Fruit fly (Drosophila melanogaster): Measurements from ENCODE around the gene CG13707.

The CG13707 gene

DNA sequence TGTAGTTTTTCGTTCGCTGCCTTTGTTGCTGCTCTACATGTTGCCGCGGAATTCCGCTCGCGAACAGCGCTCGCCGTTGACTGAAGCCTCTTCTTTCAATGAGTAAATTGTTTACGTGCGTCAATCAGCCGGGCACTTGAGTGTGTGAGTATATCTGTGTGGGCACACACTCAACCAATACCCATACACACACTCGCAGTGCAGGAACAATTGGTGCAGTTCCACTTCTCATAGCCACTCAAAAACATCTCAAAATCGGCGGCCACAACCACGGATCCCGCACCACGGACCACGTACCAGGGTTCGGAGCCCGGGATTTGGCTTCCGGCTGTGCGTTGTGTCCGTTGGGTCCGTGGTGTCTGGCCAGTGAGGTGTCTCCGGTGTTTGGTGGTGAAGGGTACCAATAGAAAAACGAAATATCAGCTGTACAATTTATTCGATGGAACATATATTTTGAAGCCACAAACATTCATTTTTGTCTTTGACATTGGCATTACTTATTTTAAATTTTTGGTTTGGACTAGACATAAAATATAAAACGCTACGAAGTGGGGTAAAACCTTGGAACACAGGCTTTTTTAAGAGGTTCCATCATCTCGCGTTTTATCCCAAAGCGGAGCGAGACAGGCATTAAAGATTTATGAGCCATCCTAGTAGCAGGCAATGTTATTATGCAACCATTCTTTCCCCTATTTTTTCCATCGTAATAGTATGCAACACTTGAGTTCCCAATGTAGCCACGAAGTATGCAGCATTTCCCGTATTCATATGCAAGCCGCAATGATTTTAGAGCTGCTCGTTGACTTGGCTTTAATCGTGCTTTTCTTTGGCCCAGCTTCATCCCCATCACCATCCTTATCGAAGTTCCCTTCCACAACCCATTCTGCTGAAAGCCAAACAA, at the start of gene CG13707:
Gene CG13707 (minus strand): TSS at position 70 of the 901 bp plus-strand sequence.
- TF ChIP-seq usp (GFP tag; optimal IDR thresholded peaks at IDR 0.05) (no peak), CG8478 (optimal IDR thresholded peaks at IDR 0.05) (no peak), Dll (optimal IDR thresholded peaks at IDR 0.05) (no peak), pan (optimal IDR thresholded peaks at IDR 0.05) (no peak), psq (optimal IDR thresholded peaks at IDR 0.05) (no peak), EcR (GFP tag; optimal IDR thresholded peaks at IDR 0.05) (no peak)

DNA sequence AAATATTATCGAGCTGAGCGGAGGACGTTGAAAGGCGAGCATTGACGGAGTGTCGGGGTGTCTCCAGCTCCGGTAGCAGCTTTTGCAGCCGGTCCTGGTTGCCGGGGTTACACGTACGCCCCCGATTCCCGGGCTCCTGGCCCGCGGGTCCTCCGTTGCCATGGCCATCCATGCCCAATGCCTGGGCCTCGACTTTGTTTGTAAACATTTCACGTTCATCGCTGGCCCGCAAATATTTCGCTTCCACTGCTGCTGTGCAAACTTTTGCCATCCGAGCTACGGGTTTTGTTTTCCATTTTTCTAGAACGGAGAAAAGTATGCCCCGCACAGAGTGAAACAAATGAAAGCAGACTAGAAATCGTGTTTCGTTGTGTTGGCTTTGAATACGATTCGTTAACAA, 21.1 kb upstream of the CG13707 start, which contains the start of gene Dnah3:
Gene Dnah3 (plus strand): TSS at position 301 of the 400 bp plus-strand sequence.
- TF ChIP-seq pan (optimal IDR thresholded peaks at IDR 0.05) = no peak
- no peak for TF ChIP-seq EcR (GFP tag; optimal IDR thresholded peaks at IDR 0.05)
- no peak for TF ChIP-seq psq (optimal IDR thresholded peaks at IDR 0.05)
- TF ChIP-seq Dll (optimal IDR thresholded peaks at IDR 0.05) = no peak
- no peak for TF ChIP-seq CG8478 (optimal IDR thresholded peaks at IDR 0.05)

DNA sequence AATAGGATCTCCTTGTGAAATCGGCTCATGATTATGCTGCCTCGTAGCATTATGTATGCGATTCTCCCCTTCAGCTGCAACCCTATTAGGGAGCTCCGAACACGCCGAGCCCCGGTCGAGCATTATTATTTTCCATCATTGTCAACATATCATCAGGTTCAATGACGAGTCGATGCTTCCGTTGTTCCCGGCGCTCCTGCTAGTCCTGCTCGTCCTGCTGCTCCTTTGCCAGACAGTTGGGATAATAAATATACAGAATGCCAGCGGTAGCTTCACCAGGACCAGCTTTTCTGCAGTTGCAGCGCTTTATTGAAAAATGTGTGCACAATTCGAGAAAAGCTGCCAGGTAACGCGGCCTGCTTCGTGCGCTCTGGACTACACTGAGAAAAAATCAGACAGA, 20.5 kb upstream of the CG13707 start, which contains the start of gene CG32235:
Gene CG32235 (minus strand): TSS at position 101 of the 400 bp plus-strand sequence.
- TF ChIP-seq usp (GFP tag; optimal IDR thresholded peaks at IDR 0.05) = no peak
- TF ChIP-seq EcR (GFP tag; optimal IDR thresholded peaks at IDR 0.05) = no peak
- no peak for TF ChIP-seq Dll (optimal IDR thresholded peaks at IDR 0.05)
- TF ChIP-seq pan (optimal IDR thresholded peaks at IDR 0.05) = no peak
- no peak for TF ChIP-seq CG8478 (optimal IDR thresholded peaks at IDR 0.05)
- TF ChIP-seq psq (optimal IDR thresholded peaks at IDR 0.05) = no peak

DNA sequence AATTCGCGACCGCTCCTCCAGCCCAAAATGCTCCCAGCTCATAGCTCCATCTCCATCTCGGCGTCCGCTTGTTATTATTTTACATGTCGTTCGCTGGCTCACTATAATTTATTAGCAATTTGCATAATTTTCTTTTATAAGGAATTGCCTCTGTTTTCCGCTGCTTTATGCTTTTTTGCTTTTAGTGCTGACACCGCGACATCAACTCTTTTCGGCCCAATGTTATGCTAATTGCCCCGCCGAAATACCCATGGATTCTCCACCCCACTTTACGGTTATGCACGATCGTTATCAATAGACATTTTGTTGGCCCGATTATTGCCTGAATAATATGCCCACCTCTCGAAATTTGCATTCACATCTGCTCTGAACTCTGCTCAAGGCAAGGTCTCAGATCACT, 15.3 kb upstream of the CG13707 start:
- TF ChIP-seq EcR (GFP tag; optimal IDR thresholded peaks at IDR 0.05) (no peak), usp (GFP tag; optimal IDR thresholded peaks at IDR 0.05) (no peak), pan (optimal IDR thresholded peaks at IDR 0.05) (no peak), psq (optimal IDR thresholded peaks at IDR 0.05) (no peak), CG8478 (optimal IDR thresholded peaks at IDR 0.05) (no peak), Dll (optimal IDR thresholded peaks at IDR 0.05) (no peak)

DNA sequence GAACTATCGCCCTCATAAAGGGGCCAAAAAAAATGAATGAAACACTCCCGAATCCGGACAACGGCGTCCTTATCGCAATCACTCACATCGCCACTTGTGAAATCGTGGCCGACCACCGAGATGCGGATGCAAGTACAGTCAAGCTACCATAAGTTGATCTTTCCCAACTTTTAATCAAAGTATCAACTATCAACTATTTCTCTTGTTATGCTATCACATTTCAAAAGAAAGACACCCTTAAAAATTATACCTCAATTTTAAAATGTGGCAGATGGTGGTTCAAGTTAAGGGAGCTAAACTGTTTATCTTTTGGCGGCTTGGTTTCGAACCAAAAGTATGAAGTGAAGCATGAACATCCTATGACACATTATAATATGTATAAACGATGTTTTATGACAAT, 14.2 kb upstream of the CG13707 start:
- TF ChIP-seq CG8478 (optimal IDR thresholded peaks at IDR 0.05) (no peak), EcR (GFP tag; optimal IDR thresholded peaks at IDR 0.05) (no peak), Dll (optimal IDR thresholded peaks at IDR 0.05) (no peak), usp (GFP tag; optimal IDR thresholded peaks at IDR 0.05) (no peak), psq (optimal IDR thresholded peaks at IDR 0.05) (no peak), pan (optimal IDR thresholded peaks at IDR 0.05) (no peak)

DNA sequence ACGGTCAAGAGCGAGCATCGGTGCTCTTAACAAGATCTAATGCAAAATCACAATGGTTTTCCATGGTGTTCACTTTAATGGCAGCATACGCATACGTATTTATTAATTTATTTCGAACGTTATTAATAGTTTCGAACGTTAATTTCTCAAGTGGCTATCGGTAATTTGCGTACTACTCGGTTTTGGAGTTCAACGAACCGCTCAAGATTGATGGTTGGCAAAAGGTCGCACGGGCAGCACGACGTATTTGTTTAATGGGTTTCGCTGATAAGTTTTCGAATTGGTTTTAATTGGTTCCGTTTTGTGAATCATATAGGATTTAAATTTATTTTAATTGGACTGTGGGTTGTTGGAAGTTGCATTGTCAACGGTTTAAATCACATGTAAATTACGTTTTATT, 13.2 kb upstream of the CG13707 start:
- TF ChIP-seq EcR (GFP tag; optimal IDR thresholded peaks at IDR 0.05) = no peak
- TF ChIP-seq Dll (optimal IDR thresholded peaks at IDR 0.05) = no peak
- no peak for TF ChIP-seq psq (optimal IDR thresholded peaks at IDR 0.05)
- no peak for TF ChIP-seq pan (optimal IDR thresholded peaks at IDR 0.05)
- no peak for TF ChIP-seq CG8478 (optimal IDR thresholded peaks at IDR 0.05)
- TF ChIP-seq usp (GFP tag; optimal IDR thresholded peaks at IDR 0.05) = no peak

DNA sequence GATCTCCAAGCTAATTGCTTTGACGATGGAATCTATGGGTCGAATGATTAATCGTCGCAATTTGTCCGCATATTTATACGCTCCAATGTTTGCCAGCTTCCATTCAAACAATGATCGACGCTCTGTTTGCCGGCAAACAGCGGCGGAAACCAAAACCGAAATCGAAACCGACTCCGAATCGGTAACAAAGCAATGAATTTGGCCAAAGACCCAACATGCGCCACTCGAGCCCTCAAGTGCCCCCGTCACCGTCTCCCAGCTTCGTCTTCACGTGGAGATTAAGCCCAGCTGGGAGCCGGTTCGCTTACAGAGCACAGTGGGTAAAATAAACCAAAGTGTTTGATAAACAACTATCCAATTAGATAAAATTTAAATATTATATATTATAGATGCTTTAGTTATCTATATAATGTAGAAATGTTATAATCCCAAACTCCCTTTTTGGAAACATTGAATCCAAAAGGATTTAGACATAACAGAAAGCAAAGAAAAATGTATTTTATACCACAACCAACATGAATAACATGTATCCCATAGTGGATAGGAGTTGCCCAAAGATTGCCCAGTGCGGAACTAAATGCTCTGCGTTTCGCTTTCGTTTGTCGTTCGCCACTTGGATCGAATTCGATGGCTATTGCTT, 12.6 kb upstream of the CG13707 start, which contains the start of gene CG32237:
Gene CG32237 (minus strand): TSS at position 51 of the 640 bp plus-strand sequence.
- TF ChIP-seq EcR (GFP tag; optimal IDR thresholded peaks at IDR 0.05) = no peak
- no peak for TF ChIP-seq pan (optimal IDR thresholded peaks at IDR 0.05)
- TF ChIP-seq Dll (optimal IDR thresholded peaks at IDR 0.05) = no peak
- TF ChIP-seq CG8478 (optimal IDR thresholded peaks at IDR 0.05) = no peak
- no peak for TF ChIP-seq psq (optimal IDR thresholded peaks at IDR 0.05)
- TF ChIP-seq usp (GFP tag; optimal IDR thresholded peaks at IDR 0.05) = no peak

DNA sequence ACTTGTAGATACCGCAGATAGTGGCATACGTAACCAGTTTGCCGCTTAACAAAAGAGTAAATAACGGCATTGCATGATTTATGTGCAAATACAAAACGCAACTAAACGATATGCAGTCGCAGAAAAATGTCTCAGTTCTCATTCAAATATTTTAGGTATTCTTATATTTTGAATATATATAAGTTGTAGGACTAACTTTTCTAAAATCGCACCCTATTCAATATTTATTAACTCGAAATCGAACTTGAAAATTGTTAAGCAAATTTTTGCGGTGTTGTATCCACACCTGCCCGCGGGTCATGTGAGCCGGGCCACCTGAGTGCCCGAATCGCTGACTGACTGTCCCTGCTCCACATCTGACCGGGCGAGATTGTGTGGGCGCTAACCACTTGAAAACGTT, 8.2 kb upstream of the CG13707 start:
- no peak for TF ChIP-seq usp (GFP tag; optimal IDR thresholded peaks at IDR 0.05)
- TF ChIP-seq Dll (optimal IDR thresholded peaks at IDR 0.05) = no peak
- TF ChIP-seq psq (optimal IDR thresholded peaks at IDR 0.05) = no peak
- TF ChIP-seq EcR (GFP tag; optimal IDR thresholded peaks at IDR 0.05) = no peak
- TF ChIP-seq CG8478 (optimal IDR thresholded peaks at IDR 0.05) = no peak
- TF ChIP-seq pan (optimal IDR thresholded peaks at IDR 0.05) = no peak

DNA sequence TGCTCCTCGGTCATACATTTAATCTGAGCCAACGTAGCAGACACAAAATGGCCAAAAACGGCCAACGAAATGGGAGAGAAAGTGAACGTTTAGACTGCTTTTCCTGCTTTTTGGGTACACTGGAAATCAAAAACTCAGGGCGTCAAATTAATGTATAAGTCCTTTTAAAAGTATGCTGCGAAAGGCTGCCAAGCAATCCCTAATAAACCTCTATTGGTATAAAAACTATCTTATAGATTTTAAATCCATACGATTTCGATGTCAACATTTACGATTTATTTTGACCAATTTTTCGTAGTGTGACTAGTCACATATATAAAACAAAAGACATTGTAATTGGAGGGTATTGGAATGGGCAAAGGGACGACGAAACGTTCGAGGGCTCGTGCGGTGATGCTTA, 4.9 kb upstream of the CG13707 start:
- TF ChIP-seq CG8478 (optimal IDR thresholded peaks at IDR 0.05) (no peak), EcR (GFP tag; optimal IDR thresholded peaks at IDR 0.05) (no peak), Dll (optimal IDR thresholded peaks at IDR 0.05) (no peak), pan (optimal IDR thresholded peaks at IDR 0.05) (no peak), psq (optimal IDR thresholded peaks at IDR 0.05) (no peak), usp (GFP tag; optimal IDR thresholded peaks at IDR 0.05) (no peak)

DNA sequence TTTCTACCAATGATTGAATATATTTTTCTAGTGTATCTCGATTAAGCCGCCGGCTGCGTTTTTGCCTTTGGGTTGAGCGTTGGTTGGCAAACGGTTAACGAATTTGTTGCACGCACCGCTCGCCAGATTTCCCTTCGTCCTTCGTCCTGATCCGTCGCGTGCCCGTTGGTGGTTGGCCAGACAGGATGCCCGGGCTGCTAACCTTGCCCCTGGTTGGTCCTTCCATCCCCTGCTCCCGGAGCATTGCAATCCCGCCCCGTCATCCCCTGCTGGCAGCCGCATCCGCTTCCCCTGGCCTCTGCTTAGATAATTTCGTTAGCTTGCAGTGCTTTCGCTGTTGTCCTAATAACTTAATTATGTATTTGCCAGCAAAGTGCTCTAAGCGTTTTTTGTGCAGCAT, 3.5 kb upstream of the CG13707 start:
- TF ChIP-seq usp (GFP tag; optimal IDR thresholded peaks at IDR 0.05) = no peak
- TF ChIP-seq CG8478 (optimal IDR thresholded peaks at IDR 0.05) = no peak
- no peak for TF ChIP-seq psq (optimal IDR thresholded peaks at IDR 0.05)
- TF ChIP-seq EcR (GFP tag; optimal IDR thresholded peaks at IDR 0.05) = no peak
- no peak for TF ChIP-seq Dll (optimal IDR thresholded peaks at IDR 0.05)
- no peak for TF ChIP-seq pan (optimal IDR thresholded peaks at IDR 0.05)

DNA sequence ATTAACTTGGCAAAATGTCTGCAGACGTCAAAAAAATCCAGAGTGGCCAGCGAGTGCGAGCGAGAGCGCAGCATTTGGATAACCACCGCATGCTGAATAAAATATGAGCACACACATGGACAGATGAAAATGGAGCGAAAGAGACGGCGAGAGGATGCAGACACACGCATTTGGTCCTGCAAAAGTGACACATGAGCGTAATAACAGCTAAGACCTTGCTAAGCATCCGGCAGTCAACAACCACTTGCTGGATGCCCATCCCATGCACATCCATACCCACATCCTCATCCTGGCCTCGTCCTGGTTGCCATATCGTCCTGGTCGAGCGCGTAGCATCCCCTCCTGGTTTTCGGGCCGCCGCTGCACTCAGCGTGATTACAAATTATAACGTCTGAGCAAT, 2.8 kb upstream of the CG13707 start:
- no peak for TF ChIP-seq psq (optimal IDR thresholded peaks at IDR 0.05)
- no peak for TF ChIP-seq pan (optimal IDR thresholded peaks at IDR 0.05)
- no peak for TF ChIP-seq EcR (GFP tag; optimal IDR thresholded peaks at IDR 0.05)
- no peak for TF ChIP-seq Dll (optimal IDR thresholded peaks at IDR 0.05)
- no peak for TF ChIP-seq CG8478 (optimal IDR thresholded peaks at IDR 0.05)
- no peak for TF ChIP-seq usp (GFP tag; optimal IDR thresholded peaks at IDR 0.05)

DNA sequence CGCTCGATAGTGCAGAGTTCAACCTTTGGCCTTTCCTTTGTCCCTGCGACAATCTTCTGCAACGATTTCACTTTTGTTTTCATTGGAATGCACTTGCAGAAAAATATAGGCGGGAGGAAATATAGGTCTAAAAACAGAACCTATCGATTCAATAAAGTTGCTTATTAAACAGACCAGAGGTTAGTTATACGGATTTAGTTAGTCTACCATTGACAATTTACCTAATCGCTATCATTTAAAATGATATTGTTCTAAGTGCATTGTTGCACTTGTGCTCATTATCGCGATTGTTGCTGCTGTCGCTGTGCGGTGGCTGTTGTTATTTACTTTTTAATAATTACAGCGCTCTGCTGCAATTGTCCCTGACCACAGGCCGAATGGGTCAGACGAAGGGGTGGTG, 3.6 kb downstream of the CG13707 start:
- TF ChIP-seq pan (optimal IDR thresholded peaks at IDR 0.05) = no peak
- no peak for TF ChIP-seq Dll (optimal IDR thresholded peaks at IDR 0.05)
- TF ChIP-seq CG8478 (optimal IDR thresholded peaks at IDR 0.05) = no peak
- TF ChIP-seq EcR (GFP tag; optimal IDR thresholded peaks at IDR 0.05) = no peak
- TF ChIP-seq usp (GFP tag; optimal IDR thresholded peaks at IDR 0.05) = no peak
- no peak for TF ChIP-seq psq (optimal IDR thresholded peaks at IDR 0.05)
